Worm (Caenorhabditis elegans) whole organism, L3 larva: ENCODE results near the gene shc-3.

Experiments
- aly-2 ChIP-seq: fragments of 150-350 bp; optimal IDR thresholded peaks from 2 replicates; lab custom pipeline; 2014; ENCODE audit warnings: missing biosample characterization, missing genetic modification characterization
- ama-1 ChIP-seq: fragments of 150-350 bp; optimal IDR thresholded peaks from 2 replicates; lab custom pipeline; 2018
- ceh-82 ChIP-seq: fragments of 150-350 bp; optimal IDR thresholded peaks from 2 replicates; lab custom pipeline; 2014; ENCODE audit warnings: missing biosample characterization, missing genetic modification characterization
- ceh-9 ChIP-seq: sonication (generic microtip); optimal IDR thresholded peaks from 2 replicates; lab custom pipeline; 2018; ENCODE audit warnings: missing biosample characterization, missing genetic modification characterization
- egl-27 ChIP-seq: sonication (generic microtip); optimal IDR thresholded peaks from 4 replicates; lab custom pipeline; 2017; ENCODE audit warnings: missing biosample characterization, missing genetic modification reagents, missing genetic modification characterization
- elt-1 ChIP-seq: fragments of 150-350 bp; optimal IDR thresholded peaks from 2 replicates; lab custom pipeline; 2014; ENCODE audit warnings: missing biosample characterization, missing genetic modification characterization
- nhr-237 ChIP-seq: fragments of 150-350 bp; optimal IDR thresholded peaks from 2 replicates; lab custom pipeline; 2014; ENCODE audit warnings: missing biosample characterization, missing genetic modification characterization
- nhr-77 ChIP-seq: fragments of 150-350 bp; optimal IDR thresholded peaks from 2 replicates; lab custom pipeline; 2014; ENCODE audit warnings: missing biosample characterization, missing genetic modification characterization
- pha-4 ChIP-seq: fragments of 150-350 bp; optimal IDR thresholded peaks from 2 replicates; lab custom pipeline; 2014; ENCODE audit warnings: missing biosample characterization, missing genetic modification reagents, missing genetic modification characterization
- unc-62 ChIP-seq: fragments of 150-350 bp; sonication (generic microtip); optimal IDR thresholded peaks from 4 replicates; lab custom pipeline; 2014; ENCODE audit warnings: missing biosample characterization, missing genetic modification reagents, missing genetic modification characterization

ce11 chrX:13672622-13673021, 44.7 kb upstream of the shc-3 start:
- TF ChIP-seq ceh-82 (tag; lab: Kevin White, UChicago) (no peak), pha-4 (tag; lab: Kevin White, UChicago) (peak; percentile 24), unc-62 (no peak), elt-1 (tag; lab: Kevin White, UChicago) (no peak), nhr-77 (tag; lab: Kevin White, UChicago) (no peak), aly-2 (tag; lab: Kevin White, UChicago) (no peak), nhr-237 (no peak), ceh-9 (tag; lab: Kevin White, UChicago) (no peak), ama-1 (no peak), egl-27 (tag; lab: Kevin White, UChicago) (no peak)
